Fruit fly (Drosophila melanogaster): ENCODE results near the gene Cf2.
A peak's percentile ranks its signal among the peaks of the same experiment; 100 is the strongest.

The Cf2 gene

dm6 chr2L:4847191-4847853 lies 35.6 kb downstream of the Cf2 start, which contains the start of the genes mxt and CG11927 (continued):
- TF ChIP-seq kni (GFP tag; optimal IDR thresholded peaks at IDR 0.05) (no peak), HHEX (GFP tag; optimal IDR thresholded peaks at IDR 0.05) (no peak), Hr78 (GFP tag; optimal IDR thresholded peaks at IDR 0.05) (no peak), Opbp (GFP tag; IDR thresholded peaks at IDR 0.05; ENCODE audit: partially characterized antibody) (peak; percentile 90), GATAe (GFP tag; conservative IDR thresholded peaks at IDR 0.05) (no peak), sens-2 (GFP tag; IDR thresholded peaks at IDR 0.05) (0 out of 2 replicates have a peak, but pooled peaks have one; percentile 7), Blimp-1 (GFP tag; optimal IDR thresholded peaks at IDR 0.05) (no peak), CG11696 (GFP tag; IDR thresholded peaks at IDR 0.05) (no peak), CG1647 (GFP tag; optimal IDR thresholded peaks at IDR 0.05) (peak; percentile 31), ssp (GFP tag; IDR thresholded peaks at IDR 0.05) (peak; percentile 60), Aef1 (GFP tag; IDR thresholded peaks at IDR 0.05) (peak; percentile 20; the same call in 2 of the 3 replicates), CG1602 (GFP tag; optimal IDR thresholded peaks at IDR 0.05) (peak; percentile 43), Antp (GFP tag; optimal IDR thresholded peaks at IDR 0.05) (peak; percentile 22), ranshi (GFP tag; IDR thresholded peaks at IDR 0.05) (no peak), CG12391 (tag; optimal IDR thresholded peaks at IDR 0.05) (peak; percentile 52), lilli (GFP tag; optimal IDR thresholded peaks at IDR 0.05) (peak; percentile 75), Hr51 (GFP tag; optimal IDR thresholded peaks at IDR 0.05) (peak in 1 of 2 experiments; percentile 45), CoRest (tag; optimal IDR thresholded peaks at IDR 0.05) (peak; percentile 82), CG12942 (GFP tag; optimal IDR thresholded peaks at IDR 0.05) (peak; percentile 7), fd3F (GFP tag; optimal IDR thresholded peaks at IDR 0.05) (peak; percentile 23), CG10462 (GFP tag; optimal IDR thresholded peaks at IDR 0.05) (no peak), CG34224 (GFP tag; IDR thresholded peaks at IDR 0.05; ENCODE audit: partially characterized antibody) (peak; percentile 85), Hey (tag; optimal IDR thresholded peaks at IDR 0.05) (no peak), Six4 (GFP tag; optimal IDR thresholded peaks at IDR 0.05) (peak; percentile 46), CG11247 (GFP tag; IDR thresholded peaks at IDR 0.05) (peak; percentile 53), trem (tag; optimal IDR thresholded peaks at IDR 0.05) (peak; percentile 10), CG7928 (GFP tag; optimal IDR thresholded peaks at IDR 0.05) (no peak), CG10366 (GFP tag; IDR thresholded peaks at IDR 0.05) (peak; percentile 59), Mrtf (GFP tag; IDR thresholded peaks at IDR 0.05) (peak; percentile 27; the same call in 1 of the 3 replicates), CG34422 (GFP tag; IDR thresholded peaks at IDR 0.05) (peak; percentile 44; the same call in 1 of the 3 replicates), HLHmδ (GFP tag; optimal IDR thresholded peaks at IDR 0.05) (no peak), Ravus (GFP tag; IDR thresholded peaks at IDR 0.05) (no peak), CG17385 (GFP tag; optimal IDR thresholded peaks at IDR 0.05) (no peak), HLH54F (GFP tag; optimal IDR thresholded peaks at IDR 0.05) (peak; percentile 64), fd64A (GFP tag; optimal IDR thresholded peaks at IDR 0.05) (no peak), Dp (GFP tag; optimal IDR thresholded peaks at IDR 0.05) (peak; percentile 33), CG2199 (GFP tag; IDR thresholded peaks at IDR 0.05) (no peak), Hr3 (GFP tag; optimal IDR thresholded peaks at IDR 0.05) (peak; percentile 52), CG2129 (GFP tag; IDR thresholded peaks at IDR 0.05; ENCODE audit: partially characterized antibody) (peak; percentile 74), HmgZ (tag; optimal IDR thresholded peaks at IDR 0.05) (peak; percentile 36), CG10274 (GFP tag; optimal IDR thresholded peaks at IDR 0.05) (no peak), CG14667 (GFP tag; IDR thresholded peaks at IDR 0.05) (0 out of 2 replicates have a peak, but pooled peaks have one; percentile 19), CG31441 (GFP tag; IDR thresholded peaks at IDR 0.05) (no peak), CG6765 (GFP tag; optimal IDR thresholded peaks at IDR 0.05) (no peak), Max (GFP tag; optimal IDR thresholded peaks at IDR 0.05) (peak; percentile 58), tio (GFP tag; optimal IDR thresholded peaks at IDR 0.05) (no peak), zen (tag; optimal IDR thresholded peaks at IDR 0.05) (no peak), bowl (GFP tag; IDR thresholded peaks at IDR 0.05) (no peak), Atf-2 (GFP tag; optimal IDR thresholded peaks at IDR 0.05) (no peak)
